Worm (Caenorhabditis elegans): Measurements from ENCODE around the gene srx-64.

The srx-64 gene

ce11 chrV:3890761-3891160 lies 38.4 kb upstream of the srx-64 start, which contains the start of gene C17E7.9 (continued):
- no peak for TF ChIP-seq B0261.1 (tag; optimal IDR thresholded peaks at IDR 0.05)

ce11 chrV:3891919-3892318 lies 37.3 kb upstream of the srx-64 start, which contains the start of gene C17E7.12:
TSS of gene C17E7.12 (minus strand) at chrV:3892019.
- TF ChIP-seq F22D6.2 (tag; optimal IDR thresholded peaks at IDR 0.05) (no peak), F39B2.1 (GFP tag; IDR thresholded peaks at IDR 0.05) (no peak), him-1 (tag; optimal IDR thresholded peaks at IDR 0.05) (no peak)

ce11 chrV:3892361-3892904 lies 36.8 kb upstream of the srx-64 start, which contains the start of gene C17E7.4:
TSS of gene C17E7.4 (plus strand) at chrV:3892854.
- no peak for TF ChIP-seq bed-2 (GFP tag; IDR thresholded peaks at IDR 0.05)
- TF ChIP-seq ceh-79 (tag; optimal IDR thresholded peaks at IDR 0.05) = no peak
- no peak for TF ChIP-seq chd-7 (tag; optimal IDR thresholded peaks at IDR 0.05)
- TF ChIP-seq tlf-1 (GFP tag; optimal IDR thresholded peaks at IDR 0.05) = no peak
- TF ChIP-seq madf-8 (GFP tag; conservative IDR thresholded peaks at IDR 0.05) = peak; percentile 72
- peak; percentile 54; the same call in 1 of the 2 replicates for TF ChIP-seq hmg-1.2 (GFP tag; IDR thresholded peaks at IDR 0.05)
- TF ChIP-seq snpc-3.4 (tag; optimal IDR thresholded peaks at IDR 0.05) = peak; percentile 16
- TF ChIP-seq snpc-4 (GFP tag; optimal IDR thresholded peaks at IDR 0.05) = no peak
- TF ChIP-seq snpc-4 (tag; optimal IDR thresholded peaks at IDR 0.05) = no peak
- peak; percentile 62; the same call in 1 of the 2 replicates for TF ChIP-seq dox-1 (GFP tag; IDR thresholded peaks at IDR 0.05)
- TF ChIP-seq madf-6 (GFP tag; IDR thresholded peaks at IDR 0.05) = peak; percentile 88
- no peak for TF ChIP-seq rcor-1 (GFP tag; IDR thresholded peaks at IDR 0.05)
- TF ChIP-seq ceh-91 (GFP tag; IDR thresholded peaks at IDR 0.05) = peak; percentile 44; the same call in 1 of the 2 replicates
- peak; percentile 89 for TF ChIP-seq efl-1 (GFP tag; optimal IDR thresholded peaks at IDR 0.05)
- TF ChIP-seq let-607 (tag; optimal IDR thresholded peaks at IDR 0.05) = no peak
- TF ChIP-seq egrh-3 (GFP tag; IDR thresholded peaks at IDR 0.05) = peak; percentile 70
- TF ChIP-seq rpc-1 (optimal IDR thresholded peaks at IDR 0.05) = no peak
- no peak for TF ChIP-seq rpc-1 (tag; optimal IDR thresholded peaks at IDR 0.05)
- peak; percentile 69 for TF ChIP-seq dpl-1 (GFP tag; optimal IDR thresholded peaks at IDR 0.05)
- TF ChIP-seq xnd-1 (tag; optimal IDR thresholded peaks at IDR 0.05) = peak; percentile 48
- no peak for TF ChIP-seq nhr-27 (tag; optimal IDR thresholded peaks at IDR 0.05)
- peak; percentile 9 for TF ChIP-seq lsl-1 (GFP tag; optimal IDR thresholded peaks at IDR 0.05)
- TF ChIP-seq F22D6.2 (tag; optimal IDR thresholded peaks at IDR 0.05) = no peak
- TF ChIP-seq snpc-1.3 (tag; optimal IDR thresholded peaks at IDR 0.05; ENCODE audit: insufficient read depth) = no peak
- peak; percentile 47; the same call in 1 of the 2 replicates for TF ChIP-seq D2030.7 (GFP tag; IDR thresholded peaks at IDR 0.05)

ce11 chrV:3894661-3895060 lies 34.5 kb upstream of the srx-64 start, which contains the start of gene sre-9:
TSS of gene sre-9 (plus strand) at chrV:3894961.
- TF ChIP-seq madf-8 (GFP tag; conservative IDR thresholded peaks at IDR 0.05) (no peak), tbx-9 (tag; optimal IDR thresholded peaks at IDR 0.05; ENCODE audit: borderline replicate concordance) (no peak), nfya-1 (tag; optimal IDR thresholded peaks at IDR 0.05; ENCODE audit: borderline replicate concordance, insufficient read depth) (no peak), bed-2 (GFP tag; IDR thresholded peaks at IDR 0.05) (no peak), nhr-120 (GFP tag; IDR thresholded peaks at IDR 0.05) (no peak), nhr-27 (tag; optimal IDR thresholded peaks at IDR 0.05) (no peak), Y79H2A.3 (GFP tag; conservative IDR thresholded peaks at IDR 0.05) (no peak), ekl-4 (GFP tag; IDR thresholded peaks at IDR 0.05) (no peak), egl-44 (GFP tag; IDR thresholded peaks at IDR 0.05) (no peak), F39B2.1 (GFP tag; IDR thresholded peaks at IDR 0.05) (no peak), egl-18 (GFP tag; IDR thresholded peaks at IDR 0.05) (no peak), somi-1 (GFP tag; optimal IDR thresholded peaks at IDR 0.05) (no peak), F10E7.11 (tag; optimal IDR thresholded peaks at IDR 0.05) (no peak)
